Worm (Caenorhabditis elegans) whole organism, L1 larva: ENCODE data around the gene Y53C12A.6.
A peak's percentile ranks its signal among the peaks of the same experiment; 100 is the strongest.

Experiments
- C04F5.9 ChIP-seq: sonication (generic microtip); optimal IDR thresholded peaks from 2 replicates; lab custom pipeline; 2016; ENCODE audit warnings: missing genetic modification characterization, missing compliant biosample characterization
- C16A3.4 ChIP-seq: fragments of 150-350 bp; optimal IDR thresholded peaks from 2 replicates; lab custom pipeline; 2014; ENCODE audit warnings: missing biosample characterization, missing genetic modification characterization
- Y116A8C.19 ChIP-seq: sonication (generic microtip); optimal IDR thresholded peaks from 2 replicates; lab custom pipeline; 2016; ENCODE audit warnings: missing compliant biosample characterization, missing genetic modification characterization, borderline replicate concordance
- aha-1 ChIP-seq: fragments of 150-350 bp; optimal IDR thresholded peaks from 2 replicates; lab custom pipeline; 2014; ENCODE audit warnings: missing biosample characterization, missing genetic modification characterization
- alr-1 ChIP-seq: fragments of 200-800 bp; sonication (Bioruptor generic); optimal IDR thresholded peaks from 2 replicates; lab custom pipeline; 2018; ENCODE audit warnings: borderline replicate concordance, mild to moderate bottlenecking, missing genetic modification characterization, missing compliant biosample characterization
- blmp-1 ChIP-seq: fragments of 150-350 bp; optimal IDR thresholded peaks from 2 replicates; lab custom pipeline; 2014; ENCODE audit warnings: missing biosample characterization, missing genetic modification characterization
- ceh-63 ChIP-seq: fragments of 200-800 bp; sonication (Bioruptor generic); optimal IDR thresholded peaks from 2 replicates; lab custom pipeline; 2018; ENCODE audit warnings: mild to moderate bottlenecking, missing genetic modification characterization, missing compliant biosample characterization
- dpl-1 ChIP-seq, 3 experiments: fragments of 150-350 bp in 2 of 3; sonication (generic microtip) in 1 of 3; optimal IDR thresholded peaks; 2 replicates each; lab custom pipeline; 2014 to 2017; ENCODE audit warnings: missing biosample characterization in 3 of 3, missing genetic modification characterization in 3 of 3, missing genetic modification reagents in 3 of 3
- dsc-1 ChIP-seq: sonication (generic microtip); optimal IDR thresholded peaks from 2 replicates; lab custom pipeline; 2016; ENCODE audit warnings: mild to moderate bottlenecking, missing genetic modification characterization, missing compliant biosample characterization
- efl-1 ChIP-seq, 4 experiments: fragments of 150-350 bp; optimal IDR thresholded peaks in 3 of 4; peaks in 1 of 4; 1 replicate in 1 of 4; 2 replicates in 3 of 4; lab custom pipeline; 2014; ENCODE audit warnings: missing biosample characterization in 2 of 4, missing genetic modification characterization in 2 of 4, missing genetic modification reagents in 2 of 4
- efl-3 ChIP-seq: fragments of 200-800 bp; sonication (Bioruptor generic); optimal IDR thresholded peaks from 2 replicates; lab custom pipeline; 2018; ENCODE audit warnings: mild to moderate bottlenecking, missing genetic modification characterization, missing compliant biosample characterization
- egl-13 ChIP-seq: sonication (generic microtip); optimal IDR thresholded peaks from 2 replicates; lab custom pipeline; 2016; ENCODE audit warnings: missing genotype, missing genetic modification reagents, missing genetic modification characterization, missing compliant biosample characterization
- egl-27 ChIP-seq, 2 experiments: fragments of 150-350 bp in 1 of 2; sonication (generic microtip); optimal IDR thresholded peaks; 3 replicates each; lab custom pipeline; 2017 to 2018; ENCODE audit warnings: missing biosample characterization in 2 of 2, missing genetic modification characterization in 2 of 2, missing genetic modification reagents in 2 of 2
- elt-3 ChIP-seq, 6 experiments: fragments of 150-350 bp in 1 of 6; sonication (generic microtip); optimal IDR thresholded peaks; 2 replicates each; lab custom pipeline; 2017 to 2018; ENCODE audit warnings: missing biosample characterization in 6 of 6, missing genetic modification characterization in 6 of 6, inconsistent platforms in 1 of 6
- fkh-10 ChIP-seq: sonication (generic microtip); optimal IDR thresholded peaks from 2 replicates; lab custom pipeline; 2017; ENCODE audit warnings: missing biosample characterization, missing genetic modification reagents, missing genetic modification characterization
- fkh-4 ChIP-seq: sonication (generic microtip); optimal IDR thresholded peaks from 2 replicates; lab custom pipeline; 2016; ENCODE audit warnings: missing compliant biosample characterization, missing genetic modification characterization, borderline replicate concordance
- fkh-8 ChIP-seq: sonication (generic microtip); optimal IDR thresholded peaks from 2 replicates; lab custom pipeline; 2016; ENCODE audit warnings: mild to moderate bottlenecking, missing genetic modification characterization, missing compliant biosample characterization
- hlh-17 ChIP-seq: fragments of 200-800 bp; sonication (Bioruptor generic); optimal IDR thresholded peaks from 2 replicates; lab custom pipeline; 2018; ENCODE audit warnings: missing genetic modification characterization, mild to moderate bottlenecking, missing compliant biosample characterization, moderate library complexity, borderline replicate concordance
- hlh-4 ChIP-seq: sonication (generic microtip); optimal IDR thresholded peaks from 2 replicates; lab custom pipeline; 2016; ENCODE audit warnings: mild to moderate bottlenecking, missing genetic modification characterization, missing compliant biosample characterization
- isw-1 ChIP-seq: fragments of 200-800 bp; sonication (Bioruptor generic); IDR thresholded peaks from 2 replicates; pipeline ENCODE4 v1.3.6; 2022; ENCODE audit warnings: missing genetic modification characterization, missing compliant biosample characterization
- jun-1 ChIP-seq: fragments of 150-350 bp; optimal IDR thresholded peaks from 2 replicates; lab custom pipeline; 2014; ENCODE audit warnings: missing biosample characterization, missing genetic modification reagents, missing genetic modification characterization
- lin-13 ChIP-seq: fragments of 150-350 bp; optimal IDR thresholded peaks from 2 replicates; lab custom pipeline; 2014; ENCODE audit warnings: missing biosample characterization, missing genetic modification reagents, missing genetic modification characterization
- lin-14 ChIP-seq: fragments of 200-800 bp; sonication (Bioruptor generic); optimal IDR thresholded peaks from 2 replicates; lab custom pipeline; 2018; ENCODE audit warnings: mild to moderate bottlenecking, missing genetic modification characterization, moderate library complexity, missing compliant biosample characterization
- lin-35 ChIP-seq, 2 experiments: fragments of 150-350 bp; optimal IDR thresholded peaks; 2 replicates each; lab custom pipeline; 2014; ENCODE audit warnings: missing biosample characterization in 2 of 2, missing genetic modification characterization in 2 of 2, missing genetic modification reagents in 2 of 2
- lin-39 ChIP-seq: fragments of 150-350 bp; optimal IDR thresholded peaks from 2 replicates; lab custom pipeline; 2014; ENCODE audit warnings: missing biosample characterization, missing genetic modification reagents, missing genetic modification characterization
- lsy-2 ChIP-seq, 2 experiments: fragments of 150-350 bp; optimal IDR thresholded peaks; 2 replicates each; lab custom pipeline; 2014; ENCODE audit warnings: missing biosample characterization in 2 of 2, missing genetic modification characterization in 2 of 2
- mab-9 ChIP-seq: fragments of 200-800 bp; sonication (Bioruptor generic); IDR thresholded peaks from 2 replicates; pipeline ENCODE4 v1.3.6; 2022; ENCODE audit warnings: missing genetic modification reagents, missing genetic modification characterization, missing compliant biosample characterization
- mdl-1 ChIP-seq, 2 experiments: fragments of 150-350 bp; optimal IDR thresholded peaks; 2 replicates each; lab custom pipeline; 2014 to 2017; ENCODE audit warnings: missing biosample characterization in 2 of 2, missing genetic modification characterization in 2 of 2, inconsistent platforms in 1 of 2
- nhr-12 ChIP-seq: sonication (generic microtip); optimal IDR thresholded peaks from 2 replicates; lab custom pipeline; 2017; ENCODE audit warnings: missing biosample characterization, missing genetic modification characterization
- nhr-20 ChIP-seq: sonication (generic microtip); optimal IDR thresholded peaks from 2 replicates; lab custom pipeline; 2016; ENCODE audit warnings: mild to moderate bottlenecking, missing genetic modification characterization, missing compliant biosample characterization
- nhr-47 ChIP-seq: sonication (generic microtip); optimal IDR thresholded peaks from 2 replicates; lab custom pipeline; 2016; ENCODE audit warnings: mild to moderate bottlenecking, missing genetic modification characterization, moderate library complexity, missing compliant biosample characterization
- nhr-71 ChIP-seq: sonication (generic microtip); optimal IDR thresholded peaks from 2 replicates; lab custom pipeline; 2016; ENCODE audit warnings: mild to moderate bottlenecking, missing genetic modification characterization, moderate library complexity, missing compliant biosample characterization
- nhr-84 ChIP-seq: sonication (generic microtip); optimal IDR thresholded peaks from 2 replicates; lab custom pipeline; 2017; ENCODE audit warnings: missing biosample characterization, missing genetic modification characterization
- nhr-85 ChIP-seq: sonication (generic microtip); peaks from one replicate; lab custom pipeline; 2016; ENCODE audit warnings: missing genetic modification characterization, inconsistent platforms, missing compliant biosample characterization
- pag-3 ChIP-seq: sonication (generic microtip); optimal IDR thresholded peaks from 2 replicates; lab custom pipeline; 2017; ENCODE audit warnings: missing genetic modification characterization, mild to moderate bottlenecking, missing compliant biosample characterization, antibody characterized with exemption, borderline replicate concordance; ENCODE audit not compliant: insufficient read depth
- pqm-1 ChIP-seq: sonication (generic microtip); optimal IDR thresholded peaks from 3 replicates; lab custom pipeline; 2017; ENCODE audit warnings: missing biosample characterization, missing genetic modification characterization
- rnt-1 ChIP-seq: sonication (generic microtip); optimal IDR thresholded peaks from 2 replicates; lab custom pipeline; 2016; ENCODE audit warnings: mild to moderate bottlenecking, missing genetic modification characterization, moderate library complexity, missing compliant biosample characterization
- skn-1 ChIP-seq: fragments of 150-350 bp; optimal IDR thresholded peaks from 2 replicates; lab custom pipeline; 2014; ENCODE audit warnings: missing biosample characterization, missing genetic modification characterization
- snpc-4 ChIP-seq: fragments of 150-350 bp; optimal IDR thresholded peaks from 2 replicates; lab custom pipeline; 2014; ENCODE audit warnings: missing biosample characterization, missing genetic modification characterization
- sptf-1 ChIP-seq: fragments of 150-350 bp; optimal IDR thresholded peaks from 2 replicates; lab custom pipeline; 2014; ENCODE audit warnings: missing biosample characterization, missing genetic modification characterization
- sup-37 ChIP-seq: fragments of 200-800 bp; sonication (Bioruptor generic); optimal IDR thresholded peaks from 2 replicates; lab custom pipeline; 2018; ENCODE audit warnings: mild to moderate bottlenecking, missing genetic modification characterization, missing compliant biosample characterization
- tlp-1 ChIP-seq: fragments of 150-350 bp; optimal IDR thresholded peaks from 2 replicates; lab custom pipeline; 2014; ENCODE audit warnings: missing biosample characterization, missing genetic modification characterization
- unc-130 ChIP-seq: fragments of 150-350 bp; optimal IDR thresholded peaks from 2 replicates; lab custom pipeline; 2017; ENCODE audit warnings: missing biosample characterization, missing genetic modification characterization, inconsistent platforms
- unc-62 ChIP-seq: fragments of 150-350 bp; optimal IDR thresholded peaks from 2 replicates; lab custom pipeline; 2014; ENCODE audit warnings: missing biosample characterization, missing genetic modification reagents, missing genetic modification characterization
- unc-86 ChIP-seq: sonication (generic microtip); optimal IDR thresholded peaks from 2 replicates; lab custom pipeline; 2016; ENCODE audit warnings: missing genetic modification characterization, missing compliant biosample characterization
- unc-98 ChIP-seq: fragments of 200-800 bp; sonication (Bioruptor generic); IDR thresholded peaks from 2 replicates; pipeline ENCODE4 v1.3.6; 2022; ENCODE audit warnings: missing genetic modification characterization, missing compliant biosample characterization
- vab-15 ChIP-seq: sonication (generic microtip); optimal IDR thresholded peaks from 2 replicates; lab custom pipeline; 2017; ENCODE audit warnings: missing genotype, mild to moderate bottlenecking, missing genetic modification characterization, missing compliant biosample characterization
- xbp-1 ChIP-seq: sonication (generic microtip); optimal IDR thresholded peaks from 2 replicates; lab custom pipeline; 2016; ENCODE audit warnings: missing genetic modification characterization, missing compliant biosample characterization
- zag-1 ChIP-seq: fragments of 150-350 bp; optimal IDR thresholded peaks from 2 replicates; lab custom pipeline; 2014; ENCODE audit warnings: missing biosample characterization, missing genetic modification characterization

The Y53C12A.6 gene

DNA sequence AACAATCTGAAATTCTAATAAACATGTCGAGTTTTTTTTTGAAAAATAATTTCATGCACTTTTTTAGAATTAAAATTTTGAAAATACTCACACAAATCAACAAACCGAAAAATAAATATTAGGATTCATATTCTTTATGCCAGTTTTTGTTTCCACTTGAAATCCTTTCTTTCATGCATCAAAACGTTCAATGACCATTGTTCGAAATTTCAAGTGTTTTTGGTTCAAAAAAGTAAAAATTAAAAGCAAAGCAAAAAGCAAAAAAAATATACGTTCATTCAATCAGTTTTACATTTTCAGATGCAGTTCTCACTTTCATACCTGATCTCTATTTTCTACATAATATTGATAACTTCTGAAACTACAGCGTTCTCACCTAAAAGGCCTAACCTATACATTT lies 35.9 kb upstream of the Y53C12A.6 start, which contains the start of gene ZK1321.1:
ZK1321.1 (plus strand) TSS at position 301 of the 400 bp plus-strand sequence.
- TF ChIP-seq dsc-1 (tag; lab: Kevin White, UChicago): no peak
- no peak for TF ChIP-seq egl-13 (tag; lab: Kevin White, UChicago)
- TF ChIP-seq mdl-1 (tag; optimal IDR thresholded peaks at IDR 0.05; lab: Kevin White, UChicago): no peak
- no peak for TF ChIP-seq efl-1 (optimal IDR thresholded peaks at IDR 0.05; lab: Kevin White, UChicago)
- peak in 1 of 2 experiments; percentile 13 for TF ChIP-seq efl-1 (GFP tag; optimal IDR thresholded peaks at IDR 0.05 in 1 of 2; lab: Kevin White, UChicago)

DNA sequence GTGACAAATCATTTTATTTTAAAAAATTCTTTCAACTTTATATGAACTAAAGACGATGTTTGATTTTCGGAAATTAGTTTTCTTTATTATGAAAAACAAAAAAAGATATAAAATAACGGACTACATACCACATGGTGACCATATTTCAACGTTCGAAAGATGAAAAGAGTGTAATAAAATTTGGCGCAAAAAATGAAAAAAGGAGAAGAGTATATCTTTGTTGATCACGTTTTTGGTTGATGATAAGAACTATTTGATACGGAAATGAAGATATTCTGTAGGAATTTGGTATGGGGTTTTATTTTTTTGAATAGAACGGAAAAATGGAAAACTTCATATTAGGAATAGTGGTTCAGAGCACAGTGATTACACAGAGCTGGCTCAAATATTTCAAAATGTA lies 35.3 kb upstream of the Y53C12A.6 start, which contains the start of gene Y53C12B.7:
Y53C12B.7 (minus strand) TSS at position 163 of the 400 bp plus-strand sequence.
- TF ChIP-seq dsc-1 (tag; lab: Kevin White, UChicago) (no peak), xbp-1 (no peak), lin-14 (GFP tag; lab: Kevin White, UChicago) (peak; percentile 49), C04F5.9 (tag; lab: Kevin White, UChicago) (no peak), efl-3 (GFP tag; lab: Kevin White, UChicago) (no peak), C16A3.4 (tag; lab: Kevin White, UChicago) (no peak), skn-1 (tag; lab: Kevin White, UChicago) (no peak), alr-1 (tag; lab: Kevin White, UChicago) (no peak), lin-39 (tag; lab: Kevin White, UChicago) (no peak), nhr-84 (no peak), nhr-71 (peak; percentile 7), sup-37 (no peak), aha-1 (tag; lab: Kevin White, UChicago) (no peak), dpl-1 (GFP tag; optimal IDR thresholded peaks at IDR 0.05; lab: Kevin White, UChicago) (no peak), egl-27 (tag; optimal IDR thresholded peaks at IDR 0.05; lab: Kevin White, UChicago) (no peak), fkh-10 (no peak), pqm-1 (no peak), fkh-4 (no peak), snpc-4 (tag; lab: Kevin White, UChicago) (no peak), nhr-12 (tag; lab: Kevin White, UChicago) (no peak), unc-130 (tag; lab: Kevin White, UChicago) (no peak), sptf-1 (tag; lab: Kevin White, UChicago) (no peak), hlh-4 (tag; lab: Kevin White, UChicago) (no peak), lsy-2 (tag; optimal IDR thresholded peaks at IDR 0.05; lab: Kevin White, UChicago) (no peak), ceh-63 (no peak), elt-3 (tag; optimal IDR thresholded peaks at IDR 0.05; lab: Kevin White, UChicago) (peak in 2 of 6 experiments; percentile 61 to 81), nhr-47 (tag; lab: Kevin White, UChicago) (no peak), unc-98 (no peak), nhr-20 (tag; lab: Kevin White, UChicago) (peak; percentile 52), rnt-1 (tag; lab: Kevin White, UChicago) (no peak), mdl-1 (tag; optimal IDR thresholded peaks at IDR 0.05; lab: Kevin White, UChicago) (no peak), zag-1 (tag; lab: Kevin White, UChicago) (no peak), blmp-1 (tag; lab: Kevin White, UChicago) (peak; percentile 43), unc-86 (tag; lab: Kevin White, UChicago) (no peak), fkh-8 (tag; lab: Kevin White, UChicago) (no peak), vab-15 (no peak), mab-9 (GFP tag; lab: Robert Waterston, UW) (no peak)
- TF ChIP-seq, all 84 proteins: peak for 5

DNA sequence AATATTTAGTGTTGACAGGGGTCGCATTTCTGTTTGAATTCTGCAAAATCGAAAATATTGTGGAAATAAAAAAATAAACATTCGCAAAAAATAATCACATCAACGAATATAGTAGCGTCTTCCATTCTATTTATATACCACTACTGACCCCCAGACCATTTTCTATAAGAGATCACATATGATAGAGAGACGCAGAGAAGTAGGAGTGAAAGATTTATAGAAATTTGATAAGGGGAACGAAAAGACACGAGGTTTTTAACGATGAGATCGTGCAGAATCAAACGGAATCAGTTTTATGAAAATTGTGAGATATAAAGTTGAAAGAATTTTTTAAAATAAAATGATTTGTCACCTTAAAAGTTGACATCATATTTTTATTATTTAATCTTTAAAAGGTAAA lies 34.5 kb upstream of the Y53C12A.6 start:
- TF ChIP-seq nhr-20 (tag; lab: Kevin White, UChicago) (peak; percentile 77), hlh-17 (GFP tag; lab: Kevin White, UChicago) (no peak), Y116A8C.19 (no peak), C04F5.9 (tag; lab: Kevin White, UChicago) (no peak), lin-13 (GFP tag; lab: Kevin White, UChicago) (no peak), unc-62 (GFP tag; lab: Kevin White, UChicago) (no peak), lin-35 (GFP tag; optimal IDR thresholded peaks at IDR 0.05; lab: Kevin White, UChicago) (peak in 1 of 2 experiments; percentile 27), mab-9 (GFP tag; lab: Robert Waterston, UW) (no peak), pag-3 (tag; lab: Kevin White, UChicago) (no peak), isw-1 (GFP tag; lab: Robert Waterston, UW) (no peak), lsy-2 (tag; optimal IDR thresholded peaks at IDR 0.05; lab: Kevin White, UChicago) (peak in 1 of 2 experiments; percentile 23), tlp-1 (tag; lab: Kevin White, UChicago) (no peak), nhr-85 (tag; lab: Kevin White, UChicago) (peak; percentile 89), jun-1 (tag; lab: Kevin White, UChicago) (no peak), unc-130 (tag; lab: Kevin White, UChicago) (no peak)
